Worm (Caenorhabditis elegans) whole organism, young adult: ENCODE results near the gene pinn-1.
A peak's percentile ranks its signal among the peaks of the same experiment; 100 is the strongest.

ENCODE experiments used
- B0035.1 ChIP-seq: sonication (generic microtip); optimal IDR thresholded peaks from 2 replicates; lab custom pipeline; 2016; ENCODE audit warnings: missing genetic modification characterization, mild to moderate bottlenecking, missing compliant biosample characterization, missing genotype, missing genetic modification reagents
- B0336.3 ChIP-seq: fragments of 200-800 bp; sonication (Bioruptor generic); IDR thresholded peaks from 2 replicates; pipeline ENCODE4 v1.3.6; 2022; ENCODE audit warnings: missing genetic modification characterization, missing compliant biosample characterization
- C06A6.2 ChIP-seq: fragments of 200-800 bp; sonication (Bioruptor generic); conservative IDR thresholded peaks from 2 replicates; pipeline ENCODE4 v1.3.6; 2022; ENCODE audit warnings: missing genetic modification characterization, missing compliant biosample characterization
- F22D6.2 ChIP-seq: sonication (generic microtip); optimal IDR thresholded peaks from 2 replicates; lab custom pipeline; 2016; ENCODE audit warnings: mild to moderate bottlenecking, missing genetic modification characterization, missing compliant biosample characterization
- F23B12.7 ChIP-seq: sonication (generic microtip); optimal IDR thresholded peaks from 2 replicates; lab custom pipeline; 2017; ENCODE audit warnings: missing genetic modification characterization, mild to moderate bottlenecking, missing compliant biosample characterization, antibody characterized with exemption, moderate library complexity; ENCODE audit not compliant: insufficient read depth
- F37B4.10 ChIP-seq: fragments of 200-800 bp; sonication (Bioruptor generic); IDR thresholded peaks from 2 replicates; pipeline ENCODE4 v1.3.6; 2022; ENCODE audit warnings: missing genetic modification characterization, missing compliant biosample characterization
- F52B5.7 ChIP-seq: sonication (generic microtip); optimal IDR thresholded peaks from 2 replicates; lab custom pipeline; 2016; ENCODE audit warnings: mild to moderate bottlenecking, missing genetic modification characterization, missing compliant biosample characterization
- T07F8.4 ChIP-seq: sonication (generic microtip); optimal IDR thresholded peaks from 2 replicates; lab custom pipeline; 2016; ENCODE audit warnings: mild to moderate bottlenecking, missing genetic modification characterization, moderate library complexity, missing compliant biosample characterization
- Y79H2A.3 ChIP-seq: fragments of 200-800 bp; sonication (Bioruptor generic); conservative IDR thresholded peaks from 2 replicates; pipeline ENCODE4 v1.3.6; 2022; ENCODE audit warnings: missing genetic modification reagents, missing genetic modification characterization, missing compliant biosample characterization
- Y95B8A.8 ChIP-seq: fragments of 200-800 bp; sonication (Bioruptor generic); IDR thresholded peaks from 2 replicates; pipeline ENCODE4 v1.3.6; 2022; ENCODE audit warnings: missing genetic modification reagents, missing genetic modification characterization, missing compliant biosample characterization
- akir-1 ChIP-seq: fragments of 200-800 bp; sonication (Bioruptor generic); optimal IDR thresholded peaks from 2 replicates; lab custom pipeline; 2018; ENCODE audit warnings: mild to moderate bottlenecking, missing genetic modification characterization, moderate library complexity, missing compliant biosample characterization
- aptf-3 ChIP-seq: fragments of 200-800 bp; sonication (Bioruptor generic); IDR thresholded peaks from 2 replicates; pipeline ENCODE4 v1.3.6; 2022; ENCODE audit warnings: missing genetic modification characterization, missing compliant biosample characterization
- attf-5 ChIP-seq: fragments of 200-800 bp; sonication (Bioruptor generic); optimal IDR thresholded peaks from 2 replicates; lab custom pipeline; 2018; ENCODE audit warnings: mild to moderate bottlenecking, missing genetic modification characterization, missing compliant biosample characterization
- bed-2 ChIP-seq: fragments of 200-800 bp; sonication (Bioruptor generic); IDR thresholded peaks from 2 replicates; pipeline ENCODE4 v1.3.6; 2022; ENCODE audit warnings: missing genetic modification reagents, missing genetic modification characterization, missing compliant biosample characterization
- cebp-2 ChIP-seq: fragments of 200-800 bp; sonication (Bioruptor generic); IDR thresholded peaks from 2 replicates; pipeline ENCODE4 v1.3.6; 2022; ENCODE audit warnings: missing genetic modification characterization, missing compliant biosample characterization
- ceh-27 ChIP-seq: fragments of 200-800 bp; sonication (Bioruptor generic); optimal IDR thresholded peaks from 2 replicates; lab custom pipeline; 2018; ENCODE audit warnings: mild to moderate bottlenecking, missing genetic modification characterization, moderate library complexity, missing compliant biosample characterization
- ceh-79 ChIP-seq: sonication (generic microtip); optimal IDR thresholded peaks from 2 replicates; lab custom pipeline; 2017; ENCODE audit warnings: mild to moderate bottlenecking, missing genetic modification characterization, missing compliant biosample characterization
- ceh-91 ChIP-seq: fragments of 200-800 bp; sonication (Bioruptor generic); IDR thresholded peaks from 2 replicates; pipeline ENCODE4 v1.3.6; 2022; ENCODE audit warnings: missing genetic modification reagents, missing genetic modification characterization, missing compliant biosample characterization
- die-1 ChIP-seq: sonication (generic microtip); optimal IDR thresholded peaks from 2 replicates; lab custom pipeline; 2016; ENCODE audit warnings: missing genotype, mild to moderate bottlenecking, missing genetic modification characterization, missing compliant biosample characterization
- dox-1 ChIP-seq: fragments of 200-800 bp; sonication (Bioruptor generic); IDR thresholded peaks from 2 replicates; pipeline ENCODE4 v1.3.6; 2022; ENCODE audit warnings: missing genetic modification reagents, missing genetic modification characterization, missing compliant biosample characterization
- dpl-1 ChIP-seq: fragments of 150-350 bp; optimal IDR thresholded peaks from 2 replicates; lab custom pipeline; 2014; ENCODE audit warnings: missing biosample characterization, missing genetic modification reagents, missing genetic modification characterization
- egl-18 ChIP-seq: fragments of 200-800 bp; sonication (Bioruptor generic); IDR thresholded peaks from 2 replicates; pipeline ENCODE4 v1.3.6; 2022; ENCODE audit warnings: missing genetic modification reagents, missing genetic modification characterization, missing compliant biosample characterization
- egl-44 ChIP-seq: fragments of 200-800 bp; sonication (Bioruptor generic); IDR thresholded peaks from 2 replicates; pipeline ENCODE4 v1.3.6; 2022; ENCODE audit warnings: missing genetic modification reagents, missing genetic modification characterization, missing compliant biosample characterization
- fkh-3 ChIP-seq: sonication (generic microtip); optimal IDR thresholded peaks from 2 replicates; lab custom pipeline; 2016; ENCODE audit warnings: mild to moderate bottlenecking, missing genetic modification characterization, missing compliant biosample characterization
- him-1 ChIP-seq: sonication (generic microtip); optimal IDR thresholded peaks from 2 replicates; lab custom pipeline; 2016; ENCODE audit warnings: missing genotype, missing genetic modification reagents, missing genetic modification characterization, missing compliant biosample characterization
- hlh-12 ChIP-seq: sonication (generic microtip); optimal IDR thresholded peaks from 2 replicates; lab custom pipeline; 2016; ENCODE audit warnings: missing genetic modification characterization, missing compliant biosample characterization
- hlh-26 ChIP-seq: fragments of 200-800 bp; sonication (Bioruptor generic); conservative IDR thresholded peaks from 2 replicates; pipeline ENCODE4 v1.3.6; 2022; ENCODE audit warnings: missing genetic modification reagents, missing genetic modification characterization, missing compliant biosample characterization
- hmg-20 ChIP-seq: fragments of 200-800 bp; sonication (Bioruptor generic); IDR thresholded peaks from 2 replicates; pipeline ENCODE4 v1.3.6; 2022; ENCODE audit warnings: missing genetic modification reagents, missing genetic modification characterization, missing compliant biosample characterization
- hsf-1 ChIP-seq: fragments of 200-800 bp; sonication (Bioruptor generic); IDR thresholded peaks from 2 replicates; pipeline ENCODE4 v1.3.6; 2022; ENCODE audit warnings: missing genetic modification reagents, missing genetic modification characterization, missing compliant biosample characterization
- let-607 ChIP-seq, 2 experiments: fragments of 200-800 bp in 1 of 2; sonication (Bioruptor generic) in 1 of 2; sonication (generic microtip) in 1 of 2; optimal IDR thresholded peaks; 2 replicates each; lab custom pipeline; 2016 to 2018; ENCODE audit warnings: mild to moderate bottlenecking in 2 of 2, missing compliant biosample characterization in 2 of 2, missing genetic modification characterization in 2 of 2, moderate library complexity in 2 of 2, missing genotype in 1 of 2
- lin-26 ChIP-seq: fragments of 200-800 bp; sonication (Bioruptor generic); IDR thresholded peaks from 2 replicates; pipeline ENCODE4 v1.3.6; 2022; ENCODE audit warnings: missing genetic modification reagents, missing genetic modification characterization, missing compliant biosample characterization
- lsl-1 ChIP-seq: fragments of 200-800 bp; sonication (Bioruptor generic); optimal IDR thresholded peaks from 2 replicates; lab custom pipeline; 2018; ENCODE audit warnings: mild to moderate bottlenecking, missing genetic modification characterization, moderate library complexity, missing compliant biosample characterization
- madf-8 ChIP-seq: fragments of 200-800 bp; sonication (Bioruptor generic); conservative IDR thresholded peaks from 2 replicates; pipeline ENCODE4 v1.3.6; 2022; ENCODE audit warnings: missing genetic modification reagents, missing genetic modification characterization, missing compliant biosample characterization
- nfya-1 ChIP-seq: sonication (generic microtip); optimal IDR thresholded peaks from 2 replicates; lab custom pipeline; 2017; ENCODE audit warnings: antibody characterized with exemption, missing compliant biosample characterization, missing genetic modification characterization, borderline replicate concordance; ENCODE audit not compliant: insufficient read depth
- nfya-2 ChIP-seq: fragments of 200-800 bp; sonication (Bioruptor generic); IDR thresholded peaks from 2 replicates; pipeline ENCODE4 v1.3.6; 2022; ENCODE audit warnings: missing genetic modification reagents, missing genetic modification characterization, missing compliant biosample characterization
- nhr-120 ChIP-seq: fragments of 200-800 bp; sonication (Bioruptor generic); IDR thresholded peaks from 2 replicates; pipeline ENCODE4 v1.3.6; 2022; ENCODE audit warnings: missing genetic modification characterization, missing compliant biosample characterization
- nhr-179 ChIP-seq: sonication (generic microtip); optimal IDR thresholded peaks from 2 replicates; lab custom pipeline; 2016; ENCODE audit warnings: mild to moderate bottlenecking, missing genetic modification characterization, missing compliant biosample characterization
- nhr-27 ChIP-seq: fragments of 200-800 bp; sonication (Bioruptor generic); optimal IDR thresholded peaks from 2 replicates; lab custom pipeline; 2018; ENCODE audit warnings: mild to moderate bottlenecking, missing genetic modification characterization, moderate library complexity, missing compliant biosample characterization
- nhr-80 ChIP-seq: sonication (generic microtip); optimal IDR thresholded peaks from 2 replicates; lab custom pipeline; 2016; ENCODE audit warnings: missing genetic modification characterization, missing compliant biosample characterization
- nhr-90 ChIP-seq: sonication (generic microtip); optimal IDR thresholded peaks from 2 replicates; lab custom pipeline; 2016; ENCODE audit warnings: missing genotype, mild to moderate bottlenecking, missing genetic modification characterization, missing compliant biosample characterization
- pbrm-1 ChIP-seq: fragments of 200-800 bp; sonication (Bioruptor generic); IDR thresholded peaks from 2 replicates; pipeline ENCODE4 v1.3.6; 2022; ENCODE audit warnings: missing genetic modification reagents, missing genetic modification characterization, missing compliant biosample characterization
- repo-1 ChIP-seq: sonication (generic microtip); optimal IDR thresholded peaks from 2 replicates; lab custom pipeline; 2017; ENCODE audit warnings: mild to moderate bottlenecking, missing genetic modification characterization, missing compliant biosample characterization
- sdz-38 ChIP-seq: sonication (generic microtip); optimal IDR thresholded peaks from 2 replicates; lab custom pipeline; 2016; ENCODE audit warnings: missing genotype, missing genetic modification characterization, missing compliant biosample characterization
- sptf-2 ChIP-seq: fragments of 200-800 bp; sonication (Bioruptor generic); optimal IDR thresholded peaks from 2 replicates; lab custom pipeline; 2018; ENCODE audit warnings: mild to moderate bottlenecking, missing genetic modification characterization, missing compliant biosample characterization
- tbp1 ChIP-seq: fragments of 200-800 bp; sonication (Bioruptor generic); optimal IDR thresholded peaks from 2 replicates; lab custom pipeline; 2018; ENCODE audit warnings: mild to moderate bottlenecking, missing genetic modification characterization, missing compliant biosample characterization
- tlf-1 ChIP-seq: fragments of 200-800 bp; sonication (Bioruptor generic); optimal IDR thresholded peaks from 2 replicates; lab custom pipeline; 2018; ENCODE audit warnings: mild to moderate bottlenecking, missing genetic modification characterization, missing compliant biosample characterization
- zim-3 ChIP-seq: sonication (generic microtip); optimal IDR thresholded peaks from 2 replicates; lab custom pipeline; 2017; ENCODE audit warnings: mild to moderate bottlenecking, missing genetic modification characterization, moderate library complexity, missing compliant biosample characterization
- ztf-26 ChIP-seq: sonication (generic microtip); optimal IDR thresholded peaks from 2 replicates; lab custom pipeline; 2017; ENCODE audit warnings: missing genetic modification characterization, missing compliant biosample characterization
- ztf-6 ChIP-seq: fragments of 200-800 bp; sonication (Bioruptor generic); IDR thresholded peaks from 2 replicates; pipeline ENCODE4 v1.3.6; 2022; ENCODE audit warnings: missing genetic modification reagents, missing genetic modification characterization, missing compliant biosample characterization

The pinn-1 gene

DNA sequence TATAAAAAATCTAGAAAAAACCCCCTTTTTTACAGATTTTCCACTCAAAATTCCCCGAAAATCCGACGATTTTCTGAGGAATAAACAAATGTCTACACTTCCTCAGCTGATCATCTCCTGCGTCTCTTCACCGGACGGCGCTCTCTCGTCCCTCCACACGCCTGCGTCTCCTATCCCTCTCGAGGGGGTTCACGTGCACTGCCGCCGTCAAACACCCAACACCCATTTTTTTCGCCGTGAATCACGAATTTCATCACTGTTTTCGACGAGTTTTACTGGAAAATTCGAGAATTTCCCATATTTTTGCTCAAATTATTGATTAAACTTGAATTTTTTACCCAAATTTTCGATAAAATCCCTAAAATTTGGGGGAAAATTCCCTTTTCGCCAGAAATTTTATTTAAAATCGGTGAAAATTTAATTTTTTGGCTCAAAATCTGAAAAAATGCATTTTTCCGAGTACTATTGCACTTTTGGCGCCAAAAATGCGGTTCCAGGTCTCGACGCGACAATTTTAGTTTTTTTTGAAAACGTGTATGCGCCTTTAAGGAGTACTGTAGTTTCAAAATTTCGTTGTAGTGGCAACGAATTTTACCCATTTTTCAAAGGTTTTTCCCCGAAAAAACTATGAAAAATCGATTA lies 32.1 kb upstream of the pinn-1 start (continued):
- TF ChIP-seq tbp1, result peak; percentile 45
- peak; percentile 85 for TF ChIP-seq madf-8 (GFP tag; lab: Robert Waterston, UW)
- 0 out of 2 replicates have a peak, but pooled peaks have one; percentile 56 for TF ChIP-seq hlh-26 (GFP tag; lab: Robert Waterston, UW)
- no peak for TF ChIP-seq sptf-2
- TF ChIP-seq B0035.1, result peak; percentile 40
- peak; percentile 49 for TF ChIP-seq dpl-1
- TF ChIP-seq ceh-91 (GFP tag; lab: Robert Waterston, UW), result peak; percentile 84
- TF ChIP-seq nhr-179 (tag; lab: Kevin White, UChicago), result no peak
- no peak for TF ChIP-seq nfya-2 (GFP tag; lab: Robert Waterston, UW)
- peak; percentile 62 for TF ChIP-seq nhr-90 (tag; lab: Kevin White, UChicago)
- TF ChIP-seq repo-1 (tag; lab: Kevin White, UChicago), result no peak
- peak; percentile 0 for TF ChIP-seq die-1 (tag; lab: Kevin White, UChicago)
- TF ChIP-seq nhr-27 (tag; lab: Kevin White, UChicago), result no peak
- TF ChIP-seq Y79H2A.3 (GFP tag; lab: Robert Waterston, UW), result 0 out of 2 replicates have a peak, but pooled peaks have one; percentile 29
- no peak for TF ChIP-seq F22D6.2 (tag; lab: Kevin White, UChicago)
- peak; percentile 53 for TF ChIP-seq ztf-26 (tag; lab: Kevin White, UChicago)
- TF ChIP-seq sdz-38 (tag; lab: Kevin White, UChicago), result no peak
- no peak for TF ChIP-seq hlh-12 (tag; lab: Kevin White, UChicago)
- TF ChIP-seq ztf-6 (GFP tag; lab: Robert Waterston, UW), result no peak
- TF ChIP-seq hsf-1 (GFP tag; lab: Robert Waterston, UW), result peak; percentile 89
- no peak for TF ChIP-seq F23B12.7 (tag; lab: Kevin White, UChicago)
- TF ChIP-seq T07F8.4 (tag; lab: Kevin White, UChicago), result no peak
- TF ChIP-seq cebp-2 (GFP tag; lab: Robert Waterston, UW), result no peak
- no peak for TF ChIP-seq let-607 (tag; optimal IDR thresholded peaks at IDR 0.05; lab: Kevin White, UChicago)
- TF ChIP-seq Y95B8A.8, result peak; percentile 81
- TF ChIP-seq attf-5, result peak; percentile 74
- TF ChIP-seq dox-1 (GFP tag; lab: Robert Waterston, UW), result peak; percentile 71
- TF ChIP-seq ceh-79 (tag; lab: Kevin White, UChicago), result peak; percentile 68
- TF ChIP-seq nfya-1 (tag; lab: Kevin White, UChicago), result no peak
- TF ChIP-seq lsl-1 (GFP tag; lab: Kevin White, UChicago), result peak; percentile 92
- no peak for TF ChIP-seq egl-44 (GFP tag; lab: Robert Waterston, UW)
- TF ChIP-seq him-1 (tag; lab: Kevin White, UChicago), result peak; percentile 34
- peak; percentile 3 for TF ChIP-seq nhr-80 (tag; lab: Kevin White, UChicago)
- TF ChIP-seq ceh-27 (GFP tag; lab: Kevin White, UChicago), result peak; percentile 46
- no peak; the same call in 1 of the 2 replicates for TF ChIP-seq aptf-3 (GFP tag; lab: Robert Waterston, UW)
- peak; percentile 37 for TF ChIP-seq F52B5.7
- TF ChIP-seq akir-1 (GFP tag; lab: Kevin White, UChicago), result no peak
- no peak for TF ChIP-seq hmg-20 (GFP tag; lab: Robert Waterston, UW)
- 0 out of 2 replicates have a peak, but pooled peaks have one; percentile 67 for TF ChIP-seq lin-26 (GFP tag; lab: Robert Waterston, UW)
- no peak for TF ChIP-seq fkh-3 (tag; lab: Kevin White, UChicago)
- no peak for TF ChIP-seq bed-2
- TF ChIP-seq nhr-120 (GFP tag; lab: Robert Waterston, UW), result no peak
- no peak for TF ChIP-seq egl-18 (GFP tag; lab: Robert Waterston, UW)
- no peak for TF ChIP-seq C06A6.2 (GFP tag; lab: Robert Waterston, UW)
- TF ChIP-seq B0336.3 (GFP tag; lab: Robert Waterston, UW), result peak; percentile 96
- peak; percentile 58 for TF ChIP-seq tlf-1 (GFP tag; lab: Kevin White, UChicago)
- no peak for TF ChIP-seq zim-3 (tag; lab: Kevin White, UChicago)
- peak; percentile 74 for TF ChIP-seq pbrm-1 (GFP tag; lab: Robert Waterston, UW)
- no peak for TF ChIP-seq F37B4.10 (GFP tag; lab: Robert Waterston, UW)
